Fruit fly (Drosophila melanogaster) whole organism, adult: ENCODE data around the gene CG17672.

Experiments used
- CG11617 ChIP-seq: fragments of 200-800 bp; sonication (Bioruptor generic); optimal IDR thresholded peaks from 2 replicates; lab custom pipeline; 2017; ENCODE audit warnings: mild to moderate bottlenecking, missing biosample characterization, missing genetic modification reagents, missing genetic modification characterization
- CG12768 ChIP-seq: fragments of 200-800 bp; sonication (Bioruptor generic); optimal IDR thresholded peaks from 2 replicates; lab custom pipeline; 2017; ENCODE audit warnings: missing biosample characterization, missing genetic modification characterization, mild to moderate bottlenecking, moderate library complexity, missing genetic modification reagents
- CG14711 ChIP-seq: fragments of 200-800 bp; sonication (Bioruptor generic); optimal IDR thresholded peaks from 2 replicates; lab custom pipeline; 2018; ENCODE audit warnings: missing biosample characterization, mild to moderate bottlenecking, missing genetic modification characterization, moderate library complexity
- CG1620 ChIP-seq: fragments of 200-800 bp; sonication (Bioruptor generic); optimal IDR thresholded peaks from 2 replicates; lab custom pipeline; 2016; ENCODE audit warnings: missing biosample characterization, missing genetic modification characterization
- CG33017 ChIP-seq: fragments of 200-800 bp; sonication (Bioruptor generic); optimal IDR thresholded peaks from 2 replicates; lab custom pipeline; 2018; ENCODE audit warnings: missing biosample characterization, mild to moderate bottlenecking, missing genetic modification characterization, moderate library complexity
- CG5204 ChIP-seq: fragments of 200-800 bp; sonication (Bioruptor generic); optimal IDR thresholded peaks from 2 replicates; lab custom pipeline; 2016; ENCODE audit warnings: missing biosample characterization, missing genetic modification characterization
- CG7045 ChIP-seq: fragments of 200-800 bp; sonication (Bioruptor generic); optimal IDR thresholded peaks from 2 replicates; lab custom pipeline; 2017; ENCODE audit warnings: missing biosample characterization, mild to moderate bottlenecking, missing genetic modification characterization
- CG7101 ChIP-seq: fragments of 200-800 bp; sonication (Bioruptor generic); optimal IDR thresholded peaks from 2 replicates; lab custom pipeline; 2018; ENCODE audit warnings: missing biosample characterization, mild to moderate bottlenecking, missing genetic modification characterization, moderate library complexity
- Clk ChIP-seq: fragments of 200-800 bp; sonication (Bioruptor generic); optimal IDR thresholded peaks from 2 replicates; lab custom pipeline; 2017; ENCODE audit warnings: missing biosample characterization, missing genetic modification characterization
- Crg-1 ChIP-seq: fragments of 200-800 bp; sonication (Bioruptor generic); optimal IDR thresholded peaks from 2 replicates; lab custom pipeline; 2016; ENCODE audit warnings: missing biosample characterization, missing genetic modification characterization
- Hr96 ChIP-seq: fragments of 200-800 bp; sonication (Bioruptor generic); optimal IDR thresholded peaks from 2 replicates; lab custom pipeline; 2016; ENCODE audit warnings: missing biosample characterization, missing genetic modification characterization
- Mnt ChIP-seq: fragments of 200-800 bp; sonication (Bioruptor generic); optimal IDR thresholded peaks from 2 replicates; lab custom pipeline; 2016; ENCODE audit warnings: missing biosample characterization, mild to moderate bottlenecking, missing genetic modification characterization
- bab1 ChIP-seq: fragments of 200-800 bp; sonication (Bioruptor generic); optimal IDR thresholded peaks from 3 replicates; lab custom pipeline; 2019; ENCODE audit warnings: missing biosample characterization, mild to moderate bottlenecking, missing genetic modification characterization, moderate library complexity
- cic ChIP-seq: fragments of 200-800 bp; sonication (Bioruptor generic); optimal IDR thresholded peaks from 2 replicates; lab custom pipeline; 2017; ENCODE audit warnings: missing biosample characterization, mild to moderate bottlenecking, missing genetic modification characterization, moderate library complexity
- cnc ChIP-seq, 2 experiments: fragments of >200 bp; optimal IDR thresholded peaks; 2 replicates each; lab custom pipeline; 2017
- kay ChIP-seq: fragments of 200-800 bp; sonication (Bioruptor generic); peaks from one replicate; lab custom pipeline; 2016; ENCODE audit warnings: missing biosample characterization, missing genetic modification characterization, borderline replicate concordance
- pad ChIP-seq: fragments of 200-800 bp; sonication (Bioruptor generic); optimal IDR thresholded peaks from 3 replicates; lab custom pipeline; 2017; ENCODE audit warnings: missing biosample characterization, missing genetic modification characterization, mild to moderate bottlenecking, moderate library complexity, missing genetic modification reagents
- tj ChIP-seq: fragments of 200-800 bp; sonication (Bioruptor generic); optimal IDR thresholded peaks from 3 replicates; lab custom pipeline; 2017; ENCODE audit warnings: missing biosample characterization, mild to moderate bottlenecking, missing genetic modification characterization, moderate library complexity
- toe ChIP-seq: fragments of 200-800 bp; sonication (Bioruptor generic); optimal IDR thresholded peaks from 2 replicates; lab custom pipeline; 2016; ENCODE audit warnings: missing biosample characterization, missing genetic modification characterization

The CG17672 gene

DNA sequence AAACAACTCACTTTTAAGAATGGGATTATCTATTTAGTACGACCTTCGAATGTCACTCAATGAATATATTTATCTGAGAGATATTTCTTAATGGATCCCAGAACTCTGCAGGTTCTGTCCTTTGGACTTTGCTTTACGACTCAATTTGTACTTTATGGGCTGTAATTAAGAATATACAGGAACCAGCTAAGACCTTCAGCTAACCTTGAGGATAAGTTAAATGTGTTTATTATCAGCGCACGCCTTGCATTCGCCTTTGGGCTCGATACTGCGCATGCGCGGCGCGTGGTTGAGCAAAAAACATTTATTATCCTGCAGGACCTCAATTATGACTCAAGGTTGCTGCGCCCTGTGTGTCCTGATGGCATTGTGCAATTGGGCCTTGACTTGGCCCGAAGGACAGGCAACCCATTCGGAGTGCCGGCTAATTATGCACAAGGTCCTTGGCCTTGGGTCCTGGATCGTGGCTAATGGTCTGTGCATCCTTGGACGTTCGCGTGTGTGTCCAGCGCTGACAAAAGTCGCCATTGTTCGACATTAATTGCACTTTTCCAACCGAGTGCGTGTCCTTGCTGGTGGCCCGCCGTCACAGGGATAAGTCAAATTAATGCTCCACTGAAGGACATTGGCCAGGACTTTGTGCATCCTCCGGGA is 52.6 kb downstream of the CG17672 start:
- no peak for TF ChIP-seq cnc (optimal IDR thresholded peaks at IDR 0.05; lab: Kevin White, UChicago)
- TF ChIP-seq bab1 (GFP tag; lab: Kevin White, UChicago): no peak
- TF ChIP-seq tj: no peak
- no peak for TF ChIP-seq CG7045 (GFP tag; lab: Kevin White, UChicago)
- no peak for TF ChIP-seq kay (GFP tag; lab: Kevin White, UChicago)
- no peak for TF ChIP-seq Hr96 (GFP tag; lab: Kevin White, UChicago)
- TF ChIP-seq CG12768 (GFP tag; lab: Kevin White, UChicago): no peak
- no peak for TF ChIP-seq cic (GFP tag; lab: Kevin White, UChicago)
- no peak for TF ChIP-seq Mnt (GFP tag; lab: Kevin White, UChicago)
- TF ChIP-seq CG7101 (tag; lab: Kevin White, UChicago): no peak
- no peak for TF ChIP-seq CG11617 (GFP tag; lab: Kevin White, UChicago)
- TF ChIP-seq Clk (GFP tag; lab: Kevin White, UChicago): no peak
- TF ChIP-seq CG14711 (tag; lab: Kevin White, UChicago): no peak
- TF ChIP-seq CG33017 (tag; lab: Kevin White, UChicago): no peak
- no peak for TF ChIP-seq toe (GFP tag; lab: Kevin White, UChicago)
- no peak for TF ChIP-seq CG5204 (GFP tag; lab: Kevin White, UChicago)

DNA sequence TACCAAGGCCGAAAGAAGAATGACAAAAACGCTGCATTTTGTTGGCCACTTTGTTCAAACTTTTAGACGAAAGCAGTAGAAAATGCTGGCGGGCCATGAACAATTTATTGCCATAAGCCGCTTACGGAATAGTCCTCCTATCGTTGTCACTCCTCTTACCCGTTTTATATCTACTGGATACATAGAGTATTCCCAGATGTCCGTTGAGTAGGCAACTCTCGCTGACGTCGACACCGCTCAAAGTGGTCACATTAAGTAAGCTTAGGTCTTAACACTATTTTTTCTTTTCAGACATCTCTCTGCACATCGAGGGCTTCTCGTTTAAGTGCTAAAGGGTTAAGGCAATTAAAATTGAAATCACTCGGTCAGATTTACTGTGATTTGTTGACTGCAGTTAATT is 54.7 kb downstream of the CG17672 start:
- no peak for TF ChIP-seq Clk (GFP tag; lab: Kevin White, UChicago)
- no peak for TF ChIP-seq CG11617 (GFP tag; lab: Kevin White, UChicago)

DNA sequence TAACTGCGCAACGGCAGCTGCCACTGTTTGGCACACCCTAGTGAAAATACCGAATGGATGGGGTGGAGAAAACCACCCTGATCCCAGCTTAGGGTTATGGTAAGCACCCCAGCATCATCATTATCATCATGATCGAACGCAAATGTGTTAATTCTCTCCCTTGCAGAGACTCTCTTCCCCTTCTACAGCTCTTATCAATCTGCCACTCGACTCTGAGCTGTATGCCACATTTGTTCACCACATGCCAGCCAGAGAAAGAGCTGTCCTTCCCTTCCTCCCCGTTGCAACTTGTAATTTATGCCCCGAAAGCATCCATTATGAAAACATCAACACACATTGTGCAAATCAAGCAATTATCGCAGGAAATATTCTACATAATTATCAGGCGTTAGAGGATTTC is 55.7 kb downstream of the CG17672 start:
- no peak for TF ChIP-seq cic (GFP tag; lab: Kevin White, UChicago)
- no peak for TF ChIP-seq bab1 (GFP tag; lab: Kevin White, UChicago)
- TF ChIP-seq Hr96 (GFP tag; lab: Kevin White, UChicago): no peak
- no peak for TF ChIP-seq Mnt (GFP tag; lab: Kevin White, UChicago)
- no peak for TF ChIP-seq CG1620 (GFP tag; lab: Kevin White, UChicago)
- no peak for TF ChIP-seq kay (GFP tag; lab: Kevin White, UChicago)
- TF ChIP-seq Crg-1 (GFP tag; lab: Kevin White, UChicago): no peak
- TF ChIP-seq toe (GFP tag; lab: Kevin White, UChicago): no peak
- TF ChIP-seq tj: no peak
- no peak for TF ChIP-seq CG7101 (tag; lab: Kevin White, UChicago)
- TF ChIP-seq pad (GFP tag; lab: Kevin White, UChicago): no peak
- TF ChIP-seq CG14711 (tag; lab: Kevin White, UChicago): no peak
